Fruit fly (Drosophila melanogaster) whole organism, embryonic: ENCODE data around the gene CG1575.
A peak's percentile ranks its signal among the peaks of the same experiment; 100 is the strongest.

ENCODE experiments used
- BEAF-32 ChIP-seq: fragments of 200-800 bp; sonication (Bioruptor generic); optimal IDR thresholded peaks from 3 replicates; lab custom pipeline; 2017; ENCODE audit warnings: missing biosample characterization, missing genetic modification characterization, mild to moderate bottlenecking, moderate library complexity, missing genetic modification reagents
- CG12104 ChIP-seq: fragments of 200-800 bp; sonication (Bioruptor generic); optimal IDR thresholded peaks from 3 replicates; lab custom pipeline; 2016; ENCODE audit warnings: missing biosample characterization, missing genetic modification characterization
- CG12155 ChIP-seq: fragments of 200-800 bp; sonication (Bioruptor generic); optimal IDR thresholded peaks from 3 replicates; lab custom pipeline; 2016; ENCODE audit warnings: missing biosample characterization, missing genetic modification characterization
- CG12236 ChIP-seq: fragments of 200-800 bp; sonication (Bioruptor generic); optimal IDR thresholded peaks from 2 replicates; lab custom pipeline; 2016; ENCODE audit warnings: missing biosample characterization, missing genetic modification characterization
- CG12391 ChIP-seq: fragments of 200-800 bp; sonication (Bioruptor generic); optimal IDR thresholded peaks from 3 replicates; lab custom pipeline; 2018; ENCODE audit warnings: missing biosample characterization, mild to moderate bottlenecking, missing genetic modification characterization, moderate library complexity
- CG15269 ChIP-seq: fragments of 200-800 bp; sonication (Bioruptor generic); optimal IDR thresholded peaks from 2 replicates; lab custom pipeline; 2018; ENCODE audit warnings: missing biosample characterization, mild to moderate bottlenecking, missing genetic modification characterization, moderate library complexity
- CG15601 ChIP-seq: fragments of 200-800 bp; sonication (Bioruptor generic); optimal IDR thresholded peaks from 3 replicates; lab custom pipeline; 2019; ENCODE audit warnings: missing biosample characterization, mild to moderate bottlenecking, missing genetic modification characterization, moderate library complexity
- CG1602 ChIP-seq: fragments of 200-800 bp; sonication (Bioruptor generic); optimal IDR thresholded peaks from 3 replicates; lab custom pipeline; 2016; ENCODE audit warnings: missing biosample characterization, missing genetic modification characterization
- CG1603 ChIP-seq: fragments of 200-800 bp; sonication (Bioruptor generic); optimal IDR thresholded peaks from 2 replicates; lab custom pipeline; 2019; ENCODE audit warnings: missing biosample characterization, mild to moderate bottlenecking, missing genetic modification characterization, moderate library complexity
- CG1647 ChIP-seq: fragments of 200-800 bp; sonication (Bioruptor generic); optimal IDR thresholded peaks from 3 replicates; lab custom pipeline; 2016; ENCODE audit warnings: missing biosample characterization, missing genetic modification characterization
- CG16813 ChIP-seq: fragments of 200-800 bp; sonication (Bioruptor generic); IDR thresholded peaks from 3 replicates; pipeline ENCODE4 v1.3.6; 2022; ENCODE audit warnings: missing biosample characterization, missing genetic modification characterization; ENCODE audit not compliant: partially characterized antibody
- CG17385 ChIP-seq: fragments of 200-800 bp; sonication (Bioruptor generic); optimal IDR thresholded peaks from 3 replicates; lab custom pipeline; 2018; ENCODE audit warnings: missing biosample characterization, mild to moderate bottlenecking, missing genetic modification characterization
- CG2116 ChIP-seq: fragments of 200-800 bp; sonication (Bioruptor generic); optimal IDR thresholded peaks from 3 replicates; lab custom pipeline; 2018; ENCODE audit warnings: missing biosample characterization, mild to moderate bottlenecking, missing genetic modification characterization
- CG2120 ChIP-seq: fragments of 200-800 bp; sonication (Bioruptor generic); optimal IDR thresholded peaks from 3 replicates; lab custom pipeline; 2016; ENCODE audit warnings: missing biosample characterization, missing genetic modification characterization
- CG2889 ChIP-seq: fragments of 200-800 bp; sonication (Bioruptor generic); IDR thresholded peaks from 3 replicates; pipeline ENCODE4 v1.3.6; 2022; ENCODE audit warnings: missing biosample characterization, missing genetic modification characterization
- CG3995 ChIP-seq: fragments of 200-800 bp; sonication (Bioruptor generic); optimal IDR thresholded peaks from 3 replicates; lab custom pipeline; 2016; ENCODE audit warnings: missing biosample characterization, missing genetic modification characterization
- CG4404 ChIP-seq: fragments of 200-800 bp; sonication (Bioruptor generic); IDR thresholded peaks from 2 replicates; pipeline ENCODE4 v1.3.6; 2022; ENCODE audit warnings: missing biosample characterization, missing genetic modification characterization
- CG4854 ChIP-seq: fragments of 200-800 bp; sonication (Bioruptor generic); optimal IDR thresholded peaks from 2 replicates; lab custom pipeline; 2016; ENCODE audit warnings: missing biosample characterization, missing genetic modification characterization, inconsistent platforms
- CG8478 ChIP-seq: fragments of >200 bp; optimal IDR thresholded peaks from 2 replicates; lab custom pipeline; 2018
- CG9797 ChIP-seq: fragments of 200-800 bp; sonication (Bioruptor generic); optimal IDR thresholded peaks from 3 replicates; lab custom pipeline; 2018; ENCODE audit warnings: missing biosample characterization, mild to moderate bottlenecking, missing genetic modification characterization
- CoRest ChIP-seq: fragments of 200-800 bp; sonication (Bioruptor generic); optimal IDR thresholded peaks from 3 replicates; lab custom pipeline; 2018; ENCODE audit warnings: missing biosample characterization, mild to moderate bottlenecking, missing genetic modification characterization, moderate library complexity
- CrebB ChIP-seq: fragments of 200-800 bp; sonication (Bioruptor generic); optimal IDR thresholded peaks from 3 replicates; lab custom pipeline; 2018; ENCODE audit warnings: missing biosample characterization, mild to moderate bottlenecking, missing genetic modification characterization
- Dll ChIP-seq: fragments of 200-800 bp; sonication (Bioruptor generic); IDR thresholded peaks from 4 replicates; pipeline ENCODE4 v1.3.6; 2022; ENCODE audit warnings: missing biosample characterization, missing genetic modification characterization; ENCODE audit not compliant: partially characterized antibody
- Doc3 ChIP-seq: fragments of 200-800 bp; sonication (Bioruptor generic); IDR thresholded peaks from 3 replicates; pipeline ENCODE4 v1.3.6; 2022; ENCODE audit warnings: missing biosample characterization, missing genetic modification characterization; ENCODE audit not compliant: partially characterized antibody
- Dref ChIP-seq: fragments of 200-800 bp; sonication (Bioruptor generic); IDR thresholded peaks from 2 replicates; pipeline ENCODE4 v1.3.6; 2022; ENCODE audit warnings: missing biosample characterization, missing genetic modification characterization
- Elba2 ChIP-seq: fragments of 200-800 bp; sonication (Bioruptor generic); optimal IDR thresholded peaks from 3 replicates; lab custom pipeline; 2016; ENCODE audit warnings: missing biosample characterization, missing genetic modification characterization
- HHEX ChIP-seq: fragments of 200-800 bp; sonication (Bioruptor generic); optimal IDR thresholded peaks from 3 replicates; lab custom pipeline; 2017; ENCODE audit warnings: missing biosample characterization, mild to moderate bottlenecking, missing genetic modification characterization, missing genetic modification reagents
- MESR4 ChIP-seq: fragments of 200-800 bp; sonication (Bioruptor generic); optimal IDR thresholded peaks from 2 replicates; lab custom pipeline; 2018; ENCODE audit warnings: missing biosample characterization, mild to moderate bottlenecking, missing genetic modification characterization, moderate library complexity
- Myb ChIP-seq: fragments of 200-800 bp; sonication (Bioruptor generic); optimal IDR thresholded peaks from 2 replicates; lab custom pipeline; 2016; ENCODE audit warnings: missing biosample characterization, missing genetic modification characterization
- NFAT ChIP-seq: fragments of 200-800 bp; sonication (Bioruptor generic); IDR thresholded peaks from 2 replicates; pipeline ENCODE4 v1.3.6; 2022; ENCODE audit warnings: missing biosample characterization, missing genetic modification characterization
- Pdp1 ChIP-seq, 2 experiments: fragments of 200-800 bp; sonication (Bioruptor generic); optimal IDR thresholded peaks; 3 replicates each; lab custom pipeline; 2016; ENCODE audit warnings: missing biosample characterization in 2 of 2, missing genetic modification characterization in 2 of 2, mild to moderate bottlenecking in 1 of 2, moderate library complexity in 1 of 2
- Scr ChIP-seq: fragments of 200-800 bp; sonication (Bioruptor generic); IDR thresholded peaks from 2 replicates; pipeline ENCODE4 v1.3.6; 2022; ENCODE audit warnings: missing biosample characterization, missing genetic modification characterization; ENCODE audit not compliant: partially characterized antibody
- Sin3A ChIP-seq: fragments of >200 bp; optimal IDR thresholded peaks from 2 replicates; lab custom pipeline; 2018
- Six4 ChIP-seq: fragments of 200-800 bp; sonication (Bioruptor generic); optimal IDR thresholded peaks from 2 replicates; lab custom pipeline; 2016; ENCODE audit warnings: missing biosample characterization, missing genetic modification characterization
- Sry-δ ChIP-seq: fragments of 200-800 bp; sonication (Bioruptor generic); optimal IDR thresholded peaks from 2 replicates; lab custom pipeline; 2016; ENCODE audit warnings: missing biosample characterization, missing genetic modification characterization
- Ssrp ChIP-seq: fragments of 200-800 bp; sonication (Bioruptor generic); optimal IDR thresholded peaks from 2 replicates; lab custom pipeline; 2018; ENCODE audit warnings: missing biosample characterization, mild to moderate bottlenecking, missing genetic modification characterization, moderate library complexity
- ato ChIP-seq: fragments of 200-800 bp; sonication (Bioruptor generic); IDR thresholded peaks from 2 replicates; pipeline ENCODE4 v1.3.6; 2022; ENCODE audit warnings: missing biosample characterization, missing genetic modification characterization; ENCODE audit not compliant: partially characterized antibody
- corto ChIP-seq: fragments of 200-800 bp; sonication (Bioruptor generic); optimal IDR thresholded peaks from 2 replicates; lab custom pipeline; 2016; ENCODE audit warnings: missing biosample characterization, mild to moderate bottlenecking, missing genetic modification characterization, moderate library complexity
- crp ChIP-seq, 2 experiments: fragments of 200-800 bp; sonication (Bioruptor generic); optimal IDR thresholded peaks; 2 replicates in 1 of 2; 3 replicates in 1 of 2; lab custom pipeline; 2017; ENCODE audit warnings: missing biosample characterization in 2 of 2, missing genetic modification characterization in 2 of 2, mild to moderate bottlenecking in 1 of 2, moderate library complexity in 1 of 2
- dm ChIP-seq: fragments of 200-800 bp; sonication (Bioruptor generic); optimal IDR thresholded peaks from 3 replicates; lab custom pipeline; 2016; ENCODE audit warnings: missing biosample characterization, missing genetic modification characterization
- gem ChIP-seq: fragments of 200-800 bp; sonication (Bioruptor generic); optimal IDR thresholded peaks from 2 replicates; lab custom pipeline; 2019; ENCODE audit warnings: missing biosample characterization, mild to moderate bottlenecking, missing genetic modification characterization, moderate library complexity
- gfzf ChIP-seq: fragments of 200-800 bp; sonication (Bioruptor generic); optimal IDR thresholded peaks from 2 replicates; lab custom pipeline; 2016; ENCODE audit warnings: missing biosample characterization, mild to moderate bottlenecking, missing genetic modification characterization, moderate library complexity
- ken ChIP-seq: fragments of 200-800 bp; sonication (Bioruptor generic); IDR thresholded peaks from 3 replicates; pipeline ENCODE4 v1.3.6; 2022; ENCODE audit warnings: missing biosample characterization, missing genetic modification characterization
- pita ChIP-seq: fragments of 200-800 bp; sonication (Bioruptor generic); optimal IDR thresholded peaks from 2 replicates; lab custom pipeline; 2017; ENCODE audit warnings: missing biosample characterization, mild to moderate bottlenecking, missing genetic modification characterization
- pzg ChIP-seq: fragments of 200-800 bp; sonication (Bioruptor generic); optimal IDR thresholded peaks from 3 replicates; lab custom pipeline; 2018; ENCODE audit warnings: missing biosample characterization, mild to moderate bottlenecking, missing genetic modification characterization, moderate library complexity
- scrt ChIP-seq: fragments of 200-800 bp; sonication (Bioruptor generic); optimal IDR thresholded peaks from 2 replicates; lab custom pipeline; 2018; ENCODE audit warnings: missing biosample characterization, mild to moderate bottlenecking, missing genetic modification characterization, moderate library complexity
- trem ChIP-seq: fragments of 200-800 bp; optimal IDR thresholded peaks from 3 replicates; lab custom pipeline; 2019; ENCODE audit warnings: missing biosample characterization, mild to moderate bottlenecking, missing genetic modification characterization, moderate library complexity
- ttk ChIP-seq: fragments of 200-800 bp; sonication (Bioruptor generic); IDR thresholded peaks from 2 replicates; pipeline ENCODE4 v2.1.2; 2022; ENCODE audit warnings: missing biosample characterization, missing genetic modification characterization
- vvl ChIP-seq: fragments of 200-800 bp; sonication (Bioruptor generic); IDR thresholded peaks from 2 replicates; pipeline ENCODE4 v1.3.6; 2022; ENCODE audit warnings: missing biosample characterization, missing genetic modification characterization

The CG1575 gene

dm6 chrX:8115717-8116311 is 998 bp upstream of the CG1575 start, which contains the start of gene Gclc (continued):
- TF ChIP-seq Scr (GFP tag; lab: Robert Waterston, UW) (peak; percentile 39), Doc3 (GFP tag; lab: Robert Waterston, UW) (0 out of 3 replicates have a peak, but pooled peaks have one; percentile 35), CG1602 (GFP tag; lab: Kevin White, UChicago) (no peak), CG4854 (no peak), Myb (peak; percentile 18), Dref (GFP tag; lab: Robert Waterston, UW) (peak; percentile 60), CG2889 (no peak), CoRest (tag; lab: Kevin White, UChicago) (no peak), Pdp1 (GFP tag; optimal IDR thresholded peaks at IDR 0.05; lab: Kevin White, UChicago) (no peak), gem (tag; lab: Kevin White, UChicago) (no peak), HHEX (GFP tag; lab: Kevin White, UChicago) (peak; percentile 12), CG15269 (tag; lab: Kevin White, UChicago) (no peak), vvl (GFP tag; lab: Robert Waterston, UW) (peak; percentile 33; the same call in 1 of the 2 replicates), corto (GFP tag; lab: Kevin White, UChicago) (no peak), CG2120 (GFP tag; lab: Kevin White, UChicago) (peak; percentile 27), crp (GFP tag; optimal IDR thresholded peaks at IDR 0.05; lab: Kevin White, UChicago) (peak in 1 of 2 experiments; percentile 23), CG9797 (peak; percentile 64), CG15601 (tag; lab: Kevin White, UChicago) (no peak), pita (GFP tag; lab: Kevin White, UChicago) (no peak), pzg (GFP tag; lab: Kevin White, UChicago) (peak; percentile 59), CG3995 (GFP tag; lab: Kevin White, UChicago) (peak; percentile 24), Elba2 (GFP tag; lab: Kevin White, UChicago) (peak; percentile 55), CG12236 (no peak), CrebB (tag; lab: Kevin White, UChicago) (no peak), Sin3A (lab: Kevin White, UChicago) (no peak), CG12391 (tag; lab: Kevin White, UChicago) (no peak), ato (no peak), NFAT (GFP tag; lab: Robert Waterston, UW) (0 out of 2 replicates have a peak, but pooled peaks have one; percentile 23), Ssrp (no peak), Sry-δ (GFP tag; lab: Kevin White, UChicago) (peak; percentile 28), CG12155 (GFP tag; lab: Kevin White, UChicago) (no peak), CG16813 (peak; percentile 29; the same call in 1 of the 3 replicates), dm (GFP tag; lab: Kevin White, UChicago) (peak; percentile 81), CG12104 (GFP tag; lab: Kevin White, UChicago) (no peak), ken (GFP tag; lab: Robert Waterston, UW) (0 out of 3 replicates have a peak, but pooled peaks have one; percentile 18)
- TF ChIP-seq, all 482 proteins: peak for 80

dm6 chrX:8120939-8121338 is 4.1 kb downstream of the CG1575 start, which contains the start of gene CG2260:
Gene CG2260, minus strand, starts transcription at chrX:8121147.
- TF ChIP-seq CG1603 (tag; lab: Kevin White, UChicago), result peak; percentile 31
- no peak for TF ChIP-seq Ssrp
- peak; percentile 43 for TF ChIP-seq BEAF-32 (GFP tag; lab: Kevin White, UChicago)
- peak; percentile 20 for TF ChIP-seq scrt (GFP tag; lab: Kevin White, UChicago)
- TF ChIP-seq CG2116 (GFP tag; lab: Kevin White, UChicago), result peak; percentile 68
- no peak for TF ChIP-seq CG1647 (GFP tag; lab: Kevin White, UChicago)
- peak; percentile 41 to 91 for TF ChIP-seq crp (GFP tag; optimal IDR thresholded peaks at IDR 0.05; lab: Kevin White, UChicago)
- TF ChIP-seq trem (tag; lab: Kevin White, UChicago), result peak; percentile 12
- TF ChIP-seq pzg (GFP tag; lab: Kevin White, UChicago), result peak; percentile 70
- TF ChIP-seq CG8478 (lab: Kevin White, UChicago), result no peak
- TF ChIP-seq CG17385 (GFP tag; lab: Kevin White, UChicago), result peak; percentile 95
- TF ChIP-seq vvl (GFP tag; lab: Robert Waterston, UW), result peak; percentile 85
- TF ChIP-seq ttk (GFP tag; lab: Robert Waterston, UW), result no peak
- TF ChIP-seq gfzf, result peak; percentile 78
- TF ChIP-seq Dll (GFP tag; lab: Robert Waterston, UW), result 0 out of 4 replicates have a peak, but pooled peaks have one; percentile 20
- TF ChIP-seq Six4, result no peak
- peak; percentile 47 for TF ChIP-seq MESR4 (GFP tag; lab: Kevin White, UChicago)
- no peak for TF ChIP-seq CrebB (tag; lab: Kevin White, UChicago)
- no peak for TF ChIP-seq CG4404 (GFP tag; lab: Robert Waterston, UW)
